Fruit fly (Drosophila melanogaster) whole organism, embryonic: Measurements from ENCODE around the gene CG1943.

Source experiments
- Abd-B ChIP-seq: fragments of 200-800 bp; sonication (Bioruptor generic); optimal IDR thresholded peaks from 2 replicates; lab custom pipeline; 2018; ENCODE audit warnings: missing biosample characterization, mild to moderate bottlenecking, missing genetic modification characterization, moderate library complexity
- Bgb ChIP-seq: fragments of 200-800 bp; sonication (Bioruptor generic); IDR thresholded peaks from 2 replicates; pipeline ENCODE4 v1.3.6; 2022; ENCODE audit warnings: missing biosample characterization, missing genetic modification characterization; ENCODE audit not compliant: partially characterized antibody
- CG11093 ChIP-seq: fragments of 200-800 bp; sonication (Bioruptor generic); IDR thresholded peaks from 3 replicates; pipeline ENCODE4 v1.3.6; 2022; ENCODE audit warnings: missing biosample characterization, missing genetic modification characterization
- CG12155 ChIP-seq: fragments of 200-800 bp; sonication (Bioruptor generic); optimal IDR thresholded peaks from 3 replicates; lab custom pipeline; 2016; ENCODE audit warnings: missing biosample characterization, missing genetic modification characterization
- CG16863 ChIP-seq: fragments of 200-800 bp; sonication (Bioruptor generic); optimal IDR thresholded peaks from 3 replicates; lab custom pipeline; 2016; ENCODE audit warnings: missing biosample characterization, missing genetic modification characterization
- CG17361 ChIP-seq: fragments of 200-800 bp; sonication (Bioruptor generic); IDR thresholded peaks from 3 replicates; pipeline ENCODE4 v1.3.6; 2022; ENCODE audit warnings: missing biosample characterization, missing genetic modification characterization
- CG17568 ChIP-seq: fragments of 200-800 bp; sonication (Bioruptor generic); optimal IDR thresholded peaks from 2 replicates; lab custom pipeline; 2018; ENCODE audit warnings: missing biosample characterization, mild to moderate bottlenecking, missing genetic modification characterization, moderate library complexity
- CG2116 ChIP-seq: fragments of 200-800 bp; sonication (Bioruptor generic); optimal IDR thresholded peaks from 3 replicates; lab custom pipeline; 2018; ENCODE audit warnings: missing biosample characterization, mild to moderate bottlenecking, missing genetic modification characterization
- CG2678 ChIP-seq: fragments of 200-800 bp; sonication (Bioruptor generic); optimal IDR thresholded peaks from 3 replicates; lab custom pipeline; 2019; ENCODE audit warnings: missing biosample characterization, mild to moderate bottlenecking, missing genetic modification characterization, moderate library complexity
- CG30020 ChIP-seq: fragments of 200-800 bp; optimal IDR thresholded peaks from 2 replicates; lab custom pipeline; 2019; ENCODE audit warnings: missing biosample characterization, mild to moderate bottlenecking, missing genetic modification characterization, moderate library complexity
- CG3065 ChIP-seq: fragments of 200-800 bp; sonication (Bioruptor generic); optimal IDR thresholded peaks from 2 replicates; lab custom pipeline; 2016; ENCODE audit warnings: missing biosample characterization, missing genetic modification characterization
- CG31224 ChIP-seq: fragments of 200-800 bp; sonication (Bioruptor generic); IDR thresholded peaks from 2 replicates; pipeline ENCODE4 v1.3.6; 2022; ENCODE audit warnings: missing biosample characterization, missing genetic modification characterization
- CG3281 ChIP-seq: fragments of 200-800 bp; sonication (Bioruptor generic); optimal IDR thresholded peaks from 3 replicates; lab custom pipeline; 2017; ENCODE audit warnings: missing biosample characterization, mild to moderate bottlenecking, missing genetic modification characterization
- CG4424 ChIP-seq: fragments of 200-800 bp; sonication (Bioruptor generic); optimal IDR thresholded peaks from 3 replicates; lab custom pipeline; 2016; ENCODE audit warnings: missing biosample characterization, missing genetic modification characterization
- CG6175 ChIP-seq: fragments of 200-800 bp; sonication (Bioruptor generic); IDR thresholded peaks from 3 replicates; pipeline ENCODE4 v1.3.6; 2022; ENCODE audit warnings: missing biosample characterization, missing genetic modification characterization
- CG7357 ChIP-seq: fragments of 200-800 bp; sonication (Bioruptor generic); IDR thresholded peaks from 3 replicates; pipeline ENCODE4 v1.3.6; 2022; ENCODE audit warnings: missing biosample characterization, missing genetic modification characterization
- CG7556 ChIP-seq: fragments of 200-800 bp; sonication (Bioruptor generic); optimal IDR thresholded peaks from 2 replicates; lab custom pipeline; 2017; ENCODE audit warnings: missing biosample characterization, mild to moderate bottlenecking, missing genetic modification characterization
- CG7839 ChIP-seq: fragments of 200-800 bp; sonication (Bioruptor generic); optimal IDR thresholded peaks from 3 replicates; lab custom pipeline; 2018; ENCODE audit warnings: missing biosample characterization, mild to moderate bottlenecking, missing genetic modification characterization, moderate library complexity
- CG9215 ChIP-seq: fragments of 200-800 bp; sonication (Bioruptor generic); IDR thresholded peaks from 2 replicates; pipeline ENCODE4 v1.3.6; 2022; ENCODE audit warnings: missing biosample characterization, missing genetic modification characterization
- Doc2 ChIP-seq: fragments of 200-800 bp; sonication (Bioruptor generic); IDR thresholded peaks from 2 replicates; pipeline ENCODE4 v1.3.6; 2022; ENCODE audit warnings: missing biosample characterization, missing genetic modification characterization
- Ets97D ChIP-seq: fragments of 200-800 bp; sonication (Bioruptor generic); optimal IDR thresholded peaks from 3 replicates; lab custom pipeline; 2016; ENCODE audit warnings: missing biosample characterization, missing genetic modification characterization
- HmgZ ChIP-seq: fragments of 200-800 bp; sonication (Bioruptor generic); optimal IDR thresholded peaks from 2 replicates; lab custom pipeline; 2018; ENCODE audit warnings: missing biosample characterization, mild to moderate bottlenecking, missing genetic modification characterization
- Hr39 ChIP-seq: fragments of >200 bp; optimal IDR thresholded peaks from 2 replicates; lab custom pipeline; 2017
- MBD-R2 ChIP-seq: fragments of 200-800 bp; sonication (Bioruptor generic); IDR thresholded peaks from 2 replicates; pipeline ENCODE4 v1.3.6; 2022; ENCODE audit warnings: missing biosample characterization, missing genetic modification characterization
- Max ChIP-seq: fragments of 200-800 bp; sonication (Bioruptor generic); optimal IDR thresholded peaks from 2 replicates; lab custom pipeline; 2016; ENCODE audit warnings: missing biosample characterization, mild to moderate bottlenecking, missing genetic modification characterization
- Meics ChIP-seq: fragments of 200-800 bp; sonication (Bioruptor generic); optimal IDR thresholded peaks from 2 replicates; lab custom pipeline; 2017; ENCODE audit warnings: missing biosample characterization, mild to moderate bottlenecking, missing genetic modification characterization
- Spps ChIP-seq: fragments of 200-800 bp; sonication (Bioruptor generic); optimal IDR thresholded peaks from 2 replicates; lab custom pipeline; 2018; ENCODE audit warnings: missing biosample characterization, mild to moderate bottlenecking, missing genetic modification characterization
- ara ChIP-seq: fragments of 200-800 bp; sonication (Bioruptor generic); IDR thresholded peaks from 2 replicates; pipeline ENCODE4 v1.3.6; 2022; ENCODE audit warnings: missing biosample characterization, missing genetic modification characterization
- az2 ChIP-seq: fragments of 200-800 bp; sonication (Bioruptor generic); optimal IDR thresholded peaks from 3 replicates; lab custom pipeline; 2016; ENCODE audit warnings: missing biosample characterization, missing genetic modification characterization
- bcd ChIP-seq: fragments of 200-800 bp; sonication (Bioruptor generic); optimal IDR thresholded peaks from 2 replicates; lab custom pipeline; 2017; ENCODE audit warnings: missing biosample characterization, mild to moderate bottlenecking, missing genetic modification characterization
- caup ChIP-seq: fragments of 200-800 bp; sonication (Bioruptor generic); optimal IDR thresholded peaks from 3 replicates; lab custom pipeline; 2017; ENCODE audit warnings: missing biosample characterization, mild to moderate bottlenecking, missing genetic modification characterization, moderate library complexity; ENCODE audit not compliant: severe bottlenecking
- crp ChIP-seq, 2 experiments: fragments of 200-800 bp; sonication (Bioruptor generic); optimal IDR thresholded peaks; 2 replicates in 1 of 2; 3 replicates in 1 of 2; lab custom pipeline; 2017; ENCODE audit warnings: missing biosample characterization in 2 of 2, missing genetic modification characterization in 2 of 2, mild to moderate bottlenecking in 1 of 2, moderate library complexity in 1 of 2
- cwo ChIP-seq: fragments of 200-800 bp; sonication (Bioruptor generic); optimal IDR thresholded peaks from 3 replicates; lab custom pipeline; 2017; ENCODE audit warnings: missing biosample characterization, missing genetic modification characterization, mild to moderate bottlenecking, moderate library complexity, missing genetic modification reagents
- da ChIP-seq: fragments of 200-800 bp; sonication (Bioruptor generic); optimal IDR thresholded peaks from 2 replicates; lab custom pipeline; 2016; ENCODE audit warnings: missing biosample characterization, missing genetic modification characterization
- disco-r ChIP-seq: fragments of 200-800 bp; sonication (Bioruptor generic); optimal IDR thresholded peaks from 2 replicates; lab custom pipeline; 2016; ENCODE audit warnings: missing biosample characterization, missing genetic modification characterization
- fru ChIP-seq: fragments of >200 bp; optimal IDR thresholded peaks from 2 replicates; lab custom pipeline; 2017
- gce ChIP-seq: fragments of 200-800 bp; sonication (Bioruptor generic); IDR thresholded peaks from 3 replicates; pipeline ENCODE4 v1.3.6; 2022; ENCODE audit warnings: missing biosample characterization, missing genetic modification characterization
- kay ChIP-seq: fragments of 200-800 bp; sonication (Bioruptor generic); optimal IDR thresholded peaks from 2 replicates; lab custom pipeline; 2016; ENCODE audit warnings: missing biosample characterization, missing genetic modification characterization
- nerfin-2 ChIP-seq: fragments of 200-800 bp; sonication (Bioruptor generic); IDR thresholded peaks from 2 replicates; pipeline ENCODE4 v1.3.6; 2022; ENCODE audit warnings: missing biosample characterization, missing genetic modification characterization; ENCODE audit not compliant: partially characterized antibody
- nmo ChIP-seq: fragments of 200-800 bp; sonication (Bioruptor generic); optimal IDR thresholded peaks from 2 replicates; lab custom pipeline; 2018; ENCODE audit warnings: missing biosample characterization, mild to moderate bottlenecking, missing genetic modification characterization, moderate library complexity
- otp ChIP-seq: fragments of 200-800 bp; sonication (Bioruptor generic); IDR thresholded peaks from 3 replicates; pipeline ENCODE4, ENCODE4 v1.3.6; 2022; ENCODE audit warnings: missing biosample characterization, missing genetic modification characterization
- pnt ChIP-seq: fragments of 200-800 bp; sonication (Bioruptor generic); optimal IDR thresholded peaks from 3 replicates; lab custom pipeline; 2016; ENCODE audit warnings: missing biosample characterization, missing genetic modification characterization
- rib ChIP-seq: fragments of 200-800 bp; sonication (Bioruptor generic); IDR thresholded peaks from 2 replicates; pipeline ENCODE4 v1.3.6; 2022; ENCODE audit warnings: missing biosample characterization, missing genetic modification characterization
- schlank ChIP-seq: fragments of 200-800 bp; sonication (Bioruptor generic); optimal IDR thresholded peaks from 2 replicates; lab custom pipeline; 2018; ENCODE audit warnings: missing biosample characterization, mild to moderate bottlenecking, missing genetic modification characterization
- trh ChIP-seq: fragments of 200-800 bp; sonication (Bioruptor generic); optimal IDR thresholded peaks from 2 replicates; lab custom pipeline; 2016; ENCODE audit warnings: missing biosample characterization, missing genetic modification characterization
- ttk ChIP-seq: fragments of 200-800 bp; sonication (Bioruptor generic); IDR thresholded peaks from 2 replicates; pipeline ENCODE4 v2.1.2; 2022; ENCODE audit warnings: missing biosample characterization, missing genetic modification characterization
- vnd ChIP-seq: fragments of 200-800 bp; sonication (Bioruptor generic); IDR thresholded peaks from 3 replicates; pipeline ENCODE4 v1.3.6; 2022; ENCODE audit warnings: missing biosample characterization, missing genetic modification characterization; ENCODE audit not compliant: partially characterized antibody
- vvl ChIP-seq: fragments of 200-800 bp; sonication (Bioruptor generic); IDR thresholded peaks from 2 replicates; pipeline ENCODE4 v1.3.6; 2022; ENCODE audit warnings: missing biosample characterization, missing genetic modification characterization
- wor ChIP-seq: fragments of 200-800 bp; sonication (Bioruptor generic); IDR thresholded peaks from 2 replicates; pipeline ENCODE4 v1.3.6; 2022; ENCODE audit warnings: missing biosample characterization, missing genetic modification characterization
- zf30C ChIP-seq: fragments of 200-800 bp; sonication (Bioruptor generic); optimal IDR thresholded peaks from 3 replicates; lab custom pipeline; 2018; ENCODE audit warnings: missing biosample characterization, mild to moderate bottlenecking, missing genetic modification characterization

Gene CG1943

dm6 chr3R:7124109-7124639 lies 49.5 kb downstream of the CG1943 start, which contains the start of the genes Alh and CG10098 (continued):
- peak; percentile 75; the same call in 1 of the 3 replicates for TF ChIP-seq CG11093 (GFP tag; lab: Robert Waterston, UW)
- TF ChIP-seq CG16863 = peak; percentile 78
- TF ChIP-seq CG30020 = peak; percentile 73
- peak; percentile 36; the same call in 1 of the 3 replicates for TF ChIP-seq CG6175 (GFP tag; lab: Robert Waterston, UW)
- peak; percentile 44; the same call in 1 of the 2 replicates for TF ChIP-seq nerfin-2 (GFP tag; lab: Robert Waterston, UW)
- peak; percentile 83 to 94 for TF ChIP-seq crp (GFP tag; optimal IDR thresholded peaks at IDR 0.05; lab: Kevin White, UChicago)
- 0 out of 3 replicates have a peak, but pooled peaks have one; percentile 54 for TF ChIP-seq gce (GFP tag; lab: Robert Waterston, UW)
- TF ChIP-seq trh (GFP tag; lab: Kevin White, UChicago) = peak; percentile 18
- TF ChIP-seq cwo (GFP tag; lab: Kevin White, UChicago) = peak; percentile 54
- TF ChIP-seq Abd-B (GFP tag; lab: Kevin White, UChicago) = peak; percentile 85
- TF ChIP-seq Hr39 (lab: Kevin White, UChicago) = no peak
- peak; percentile 73; the same call in 1 of the 2 replicates for TF ChIP-seq vvl (GFP tag; lab: Robert Waterston, UW)
- TF ChIP-seq schlank (tag; lab: Kevin White, UChicago) = peak; percentile 49
- TF ChIP-seq CG2116 (GFP tag; lab: Kevin White, UChicago) = peak; percentile 85
- no peak for TF ChIP-seq fru
- TF ChIP-seq MBD-R2 (GFP tag; lab: Robert Waterston, UW) = peak; percentile 75
- TF ChIP-seq pnt (GFP tag; lab: Kevin White, UChicago) = peak; percentile 91
- peak; percentile 88 for TF ChIP-seq az2 (GFP tag; lab: Kevin White, UChicago)
- TF ChIP-seq CG7556 (GFP tag; lab: Kevin White, UChicago) = peak; percentile 69
- TF ChIP-seq CG7357 = peak; percentile 66
- TF ChIP-seq kay (GFP tag; lab: Kevin White, UChicago) = peak; percentile 73
- TF ChIP-seq nmo (GFP tag; lab: Kevin White, UChicago) = peak; percentile 89
- TF ChIP-seq Meics (GFP tag; lab: Kevin White, UChicago) = peak; percentile 77
- TF ChIP-seq CG9215 (GFP tag; lab: Robert Waterston, UW) = peak; percentile 89
- no peak for TF ChIP-seq Doc2 (GFP tag; lab: Robert Waterston, UW)
- TF ChIP-seq CG17361 (GFP tag; lab: Robert Waterston, UW) = peak; percentile 93
- TF ChIP-seq disco-r (GFP tag; lab: Kevin White, UChicago) = peak; percentile 58
- TF ChIP-seq Bgb = peak; percentile 69
- TF ChIP-seq wor (GFP tag; lab: Robert Waterston, UW) = 0 out of 2 replicates have a peak, but pooled peaks have one; percentile 12
- peak; percentile 84 for TF ChIP-seq CG2678 (tag; lab: Kevin White, UChicago)
- peak; percentile 26 for TF ChIP-seq CG17568
- peak; percentile 71 for TF ChIP-seq vnd (GFP tag; lab: Robert Waterston, UW)
- peak; percentile 51 for TF ChIP-seq da (GFP tag; lab: Kevin White, UChicago)
- peak; percentile 54; the same call in 1 of the 2 replicates for TF ChIP-seq CG31224 (GFP tag; lab: Robert Waterston, UW)
- peak; percentile 44 for TF ChIP-seq caup
- TF ChIP-seq CG4424 (GFP tag; lab: Kevin White, UChicago) = peak; percentile 90
- TF ChIP-seq ttk (GFP tag; lab: Robert Waterston, UW) = peak; percentile 81
- TF ChIP-seq zf30C (GFP tag; lab: Kevin White, UChicago) = no peak
- no peak for TF ChIP-seq ara (GFP tag; lab: Robert Waterston, UW)
- TF ChIP-seq Max (GFP tag; lab: Kevin White, UChicago) = peak; percentile 79
- TF ChIP-seq Spps (tag; lab: Kevin White, UChicago) = peak; percentile 34
- peak; percentile 79 for TF ChIP-seq bcd
- peak; percentile 51 for TF ChIP-seq HmgZ (tag; lab: Kevin White, UChicago)
- peak; percentile 75 for TF ChIP-seq Ets97D (GFP tag; lab: Kevin White, UChicago)
- peak; percentile 48 for TF ChIP-seq CG3065 (GFP tag; lab: Kevin White, UChicago)
- TF ChIP-seq CG3281 (GFP tag; lab: Kevin White, UChicago) = peak; percentile 71
- TF ChIP-seq otp (GFP tag; lab: Robert Waterston, UW) = peak; percentile 75; the same call in 2 of the 3 replicates
- peak; percentile 87 for TF ChIP-seq CG12155 (GFP tag; lab: Kevin White, UChicago)
- peak; percentile 50; the same call in 1 of the 2 replicates for TF ChIP-seq rib
- peak; percentile 84 for TF ChIP-seq CG7839
